Worm (Caenorhabditis elegans) whole organism, L4 larva: ENCODE data around the gene F59B10.5.
A peak's percentile ranks its signal among the peaks of the same experiment; 100 is the strongest.

Experiments
- F37D6.2 ChIP-seq: sonication (generic microtip); optimal IDR thresholded peaks from 2 replicates; lab custom pipeline; 2016; ENCODE audit warnings: mild to moderate bottlenecking, missing genetic modification characterization, missing compliant biosample characterization
- R02D3.7 ChIP-seq: fragments of 150-350 bp; sonication (generic microtip); optimal IDR thresholded peaks from 3 replicates; lab custom pipeline; 2014; ENCODE audit warnings: missing biosample characterization, missing genetic modification characterization
- T20F7.1 ChIP-seq: fragments of 200-800 bp; sonication (Bioruptor generic); optimal IDR thresholded peaks from 2 replicates; lab custom pipeline; 2018; ENCODE audit warnings: mild to moderate bottlenecking, missing genetic modification characterization, missing compliant biosample characterization
- T26A8.4 ChIP-seq: fragments of 200-800 bp; sonication (Bioruptor generic); IDR thresholded peaks from 2 replicates; pipeline ENCODE4 v1.3.6; 2022; ENCODE audit warnings: missing genetic modification characterization, missing compliant biosample characterization
- Y48G9A.11 ChIP-seq: fragments of 200-800 bp; sonication (Bioruptor generic); IDR thresholded peaks from 2 replicates; pipeline ENCODE4 v1.3.6; 2022; ENCODE audit warnings: missing genetic modification reagents, missing genetic modification characterization, missing compliant biosample characterization
- Y75B8A.6 ChIP-seq: fragments of 200-800 bp; sonication (Bioruptor generic); IDR thresholded peaks from 2 replicates; pipeline ENCODE4 v1.3.6; 2022; ENCODE audit warnings: missing genetic modification reagents, missing genetic modification characterization, missing compliant biosample characterization
- ZK546.5 ChIP-seq, 2 experiments: sonication (generic microtip); optimal IDR thresholded peaks; 2 replicates each; lab custom pipeline; 2017; ENCODE audit warnings: missing biosample characterization in 2 of 2, missing genetic modification characterization in 2 of 2
- aha-1 ChIP-seq: fragments of 150-350 bp; peaks from one replicate; lab custom pipeline; 2014; ENCODE audit warnings: missing biosample characterization, missing genetic modification characterization
- aly-2 ChIP-seq: sonication (generic microtip); optimal IDR thresholded peaks from 2 replicates; lab custom pipeline; 2018; ENCODE audit warnings: missing biosample characterization, missing genetic modification characterization
- attf-4 ChIP-seq: sonication (generic microtip); optimal IDR thresholded peaks from 3 replicates; lab custom pipeline; 2017; ENCODE audit warnings: missing biosample characterization, missing genetic modification characterization
- ceh-28 ChIP-seq: fragments of 150-350 bp; optimal IDR thresholded peaks from 2 replicates; lab custom pipeline; 2014; ENCODE audit warnings: missing biosample characterization, missing genetic modification reagents, missing genetic modification characterization
- ceh-32 ChIP-seq: sonication (generic microtip); optimal IDR thresholded peaks from 2 replicates; lab custom pipeline; 2016; ENCODE audit warnings: mild to moderate bottlenecking, missing genetic modification characterization, missing compliant biosample characterization; ENCODE audit not compliant: poor library complexity
- ces-1 ChIP-seq: fragments of 150-350 bp; sonication (generic microtip); optimal IDR thresholded peaks from 4 replicates; lab custom pipeline; 2014; ENCODE audit warnings: missing biosample characterization, missing genetic modification reagents, missing genetic modification characterization
- daf-12 ChIP-seq: fragments of 150-350 bp; optimal IDR thresholded peaks from 2 replicates; lab custom pipeline; 2014; ENCODE audit warnings: missing biosample characterization, missing genetic modification reagents, missing genetic modification characterization
- daf-16 ChIP-seq, 3 experiments: sonication (generic microtip); optimal IDR thresholded peaks; 2 replicates each; lab custom pipeline; 2016 to 2017; ENCODE audit warnings: missing genetic modification characterization in 3 of 3, missing genetic modification reagents in 3 of 3, mild to moderate bottlenecking in 2 of 3, missing compliant biosample characterization in 2 of 3, missing biosample characterization in 1 of 3, moderate library complexity in 1 of 3
- daf-19 ChIP-seq: fragments of 200-800 bp; sonication (Bioruptor generic); conservative IDR thresholded peaks from 2 replicates; pipeline ENCODE4 v1.3.6; 2022; ENCODE audit warnings: missing genetic modification characterization, missing compliant biosample characterization
- dmd-8 ChIP-seq: fragments of 200-800 bp; sonication (Bioruptor generic); IDR thresholded peaks from 2 replicates; pipeline ENCODE4 v1.3.6; 2022; ENCODE audit warnings: missing genetic modification characterization, missing compliant biosample characterization
- dpl-1 ChIP-seq: fragments of 150-350 bp; optimal IDR thresholded peaks from 2 replicates; lab custom pipeline; 2014; ENCODE audit warnings: missing biosample characterization, missing genetic modification reagents, missing genetic modification characterization
- dve-1 ChIP-seq: sonication (generic microtip); optimal IDR thresholded peaks from 2 replicates; lab custom pipeline; 2017; ENCODE audit warnings: antibody characterized with exemption, mild to moderate bottlenecking, missing genetic modification characterization, missing compliant biosample characterization; ENCODE audit not compliant: insufficient read depth
- egl-43 ChIP-seq: fragments of 200-800 bp; sonication (Bioruptor generic); IDR thresholded peaks from 2 replicates; pipeline ENCODE4 v1.3.6; 2022; ENCODE audit warnings: missing genetic modification reagents, missing genetic modification characterization, missing compliant biosample characterization
- gei-8 ChIP-seq: fragments of 200-800 bp; sonication (Bioruptor generic); optimal IDR thresholded peaks from 2 replicates; lab custom pipeline; 2018; ENCODE audit warnings: mild to moderate bottlenecking, missing genetic modification characterization, missing compliant biosample characterization
- hmg-1.1 ChIP-seq: fragments of 200-800 bp; sonication (Bioruptor generic); IDR thresholded peaks from 2 replicates; pipeline ENCODE4 v1.3.6; 2022; ENCODE audit warnings: missing genetic modification reagents, missing genetic modification characterization, missing compliant biosample characterization
- lim-7 ChIP-seq: fragments of 200-800 bp; sonication (Bioruptor generic); IDR thresholded peaks from 2 replicates; pipeline ENCODE4 v1.3.6; 2022; ENCODE audit warnings: missing genetic modification characterization, missing compliant biosample characterization
- lin-13 ChIP-seq: fragments of 150-350 bp; optimal IDR thresholded peaks from 2 replicates; lab custom pipeline; 2014; ENCODE audit warnings: missing biosample characterization, missing genetic modification reagents, missing genetic modification characterization
- lin-15B ChIP-seq: fragments of 150-350 bp; sonication (generic microtip); optimal IDR thresholded peaks from 3 replicates; lab custom pipeline; 2014; ENCODE audit warnings: missing biosample characterization, missing genetic modification characterization
- lin-29 ChIP-seq: fragments of 200-800 bp; sonication (Bioruptor generic); IDR thresholded peaks from 2 replicates; pipeline ENCODE4 v1.3.6; 2022; ENCODE audit warnings: missing genetic modification reagents, missing genetic modification characterization, missing compliant biosample characterization
- lin-38 ChIP-seq: fragments of 200-800 bp; sonication (Bioruptor generic); IDR thresholded peaks from 2 replicates; pipeline ENCODE4 v1.3.6; 2022; ENCODE audit warnings: missing genetic modification reagents, missing genetic modification characterization, missing compliant biosample characterization
- lsy-2 ChIP-seq, 2 experiments: fragments of 150-350 bp in 1 of 2; sonication (generic microtip) in 1 of 2; optimal IDR thresholded peaks; 2 replicates each; lab custom pipeline; 2014 to 2017; ENCODE audit warnings: missing biosample characterization in 2 of 2, missing genetic modification characterization in 2 of 2
- madf-5 ChIP-seq, 2 experiments: fragments of 200-800 bp; sonication (Bioruptor generic); IDR thresholded peaks; 2 replicates each; pipeline ENCODE4 v1.3.6; 2022; ENCODE audit warnings: missing compliant biosample characterization in 2 of 2, missing genetic modification characterization in 2 of 2
- mdt-29 ChIP-seq: fragments of 200-800 bp; sonication (Bioruptor generic); IDR thresholded peaks from 2 replicates; pipeline ENCODE4 v1.3.6; 2022; ENCODE audit warnings: missing genetic modification reagents, missing genetic modification characterization, missing compliant biosample characterization
- mep-1 ChIP-seq: fragments of 150-350 bp; sonication (generic microtip); optimal IDR thresholded peaks from 3 replicates; lab custom pipeline; 2014; ENCODE audit warnings: missing biosample characterization, missing genetic modification characterization
- mxl-3 ChIP-seq: fragments of 200-800 bp; sonication (Bioruptor generic); optimal IDR thresholded peaks from 2 replicates; lab custom pipeline; 2018; ENCODE audit warnings: mild to moderate bottlenecking, missing genetic modification characterization, missing compliant biosample characterization
- nhr-10 ChIP-seq: fragments of 150-350 bp; optimal IDR thresholded peaks from 2 replicates; lab custom pipeline; 2014; ENCODE audit warnings: missing biosample characterization, missing genetic modification characterization
- nhr-11 ChIP-seq: fragments of 150-350 bp; optimal IDR thresholded peaks from 2 replicates; lab custom pipeline; 2014; ENCODE audit warnings: missing biosample characterization, missing genetic modification characterization
- nhr-111 ChIP-seq: fragments of 200-800 bp; sonication (Bioruptor generic); optimal IDR thresholded peaks from 2 replicates; lab custom pipeline; 2018; ENCODE audit warnings: mild to moderate bottlenecking, missing genetic modification characterization, missing compliant biosample characterization
- nhr-48 ChIP-seq: sonication (generic microtip); optimal IDR thresholded peaks from 2 replicates; lab custom pipeline; 2016; ENCODE audit warnings: mild to moderate bottlenecking, missing genetic modification characterization, missing compliant biosample characterization
- nhr-76 ChIP-seq: fragments of 150-350 bp; optimal IDR thresholded peaks from 2 replicates; lab custom pipeline; 2014; ENCODE audit warnings: missing biosample characterization, missing genetic modification characterization
- pqm-1 ChIP-seq: sonication (generic microtip); optimal IDR thresholded peaks from 2 replicates; lab custom pipeline; 2017; ENCODE audit warnings: missing biosample characterization, missing genetic modification characterization
- sdz-12 ChIP-seq: fragments of 200-800 bp; sonication (Bioruptor generic); optimal IDR thresholded peaks from 2 replicates; lab custom pipeline; 2018; ENCODE audit warnings: mild to moderate bottlenecking, missing genetic modification characterization, missing compliant biosample characterization
- snpc-4 ChIP-seq: fragments of 150-350 bp; optimal IDR thresholded peaks from 2 replicates; lab custom pipeline; 2014; ENCODE audit warnings: missing biosample characterization, missing genetic modification characterization
- spr-1 ChIP-seq: sonication (generic microtip); optimal IDR thresholded peaks from 2 replicates; lab custom pipeline; 2016; ENCODE audit warnings: mild to moderate bottlenecking, missing genetic modification characterization, missing compliant biosample characterization
- tag-97 ChIP-seq: fragments of 200-800 bp; sonication (Bioruptor generic); IDR thresholded peaks from 2 replicates; pipeline ENCODE4 v1.3.6; 2022; ENCODE audit warnings: missing genetic modification characterization, missing compliant biosample characterization
- tra-1 ChIP-seq: fragments of 200-800 bp; sonication (Bioruptor generic); IDR thresholded peaks from 2 replicates; pipeline ENCODE4 v1.3.6; 2022; ENCODE audit warnings: missing genetic modification reagents, missing genetic modification characterization, missing compliant biosample characterization
- vab-7 ChIP-seq: fragments of 200-800 bp; sonication (Bioruptor generic); IDR thresholded peaks from 2 replicates; pipeline ENCODE4 v1.3.6; 2022; ENCODE audit warnings: missing genetic modification reagents, missing genetic modification characterization, missing compliant biosample characterization
- zip-2 ChIP-seq: fragments of 150-350 bp; optimal IDR thresholded peaks from 2 replicates; lab custom pipeline; 2014; ENCODE audit warnings: missing biosample characterization, missing genetic modification characterization
- ztf-11 ChIP-seq: fragments of 150-350 bp; optimal IDR thresholded peaks from 2 replicates; lab custom pipeline; 2014; ENCODE audit warnings: missing biosample characterization, missing genetic modification characterization
- ztf-7 ChIP-seq: fragments of 150-350 bp; optimal IDR thresholded peaks from 2 replicates; lab custom pipeline; 2014; ENCODE audit warnings: missing biosample characterization, missing genetic modification characterization

The F59B10.5 gene

DNA sequence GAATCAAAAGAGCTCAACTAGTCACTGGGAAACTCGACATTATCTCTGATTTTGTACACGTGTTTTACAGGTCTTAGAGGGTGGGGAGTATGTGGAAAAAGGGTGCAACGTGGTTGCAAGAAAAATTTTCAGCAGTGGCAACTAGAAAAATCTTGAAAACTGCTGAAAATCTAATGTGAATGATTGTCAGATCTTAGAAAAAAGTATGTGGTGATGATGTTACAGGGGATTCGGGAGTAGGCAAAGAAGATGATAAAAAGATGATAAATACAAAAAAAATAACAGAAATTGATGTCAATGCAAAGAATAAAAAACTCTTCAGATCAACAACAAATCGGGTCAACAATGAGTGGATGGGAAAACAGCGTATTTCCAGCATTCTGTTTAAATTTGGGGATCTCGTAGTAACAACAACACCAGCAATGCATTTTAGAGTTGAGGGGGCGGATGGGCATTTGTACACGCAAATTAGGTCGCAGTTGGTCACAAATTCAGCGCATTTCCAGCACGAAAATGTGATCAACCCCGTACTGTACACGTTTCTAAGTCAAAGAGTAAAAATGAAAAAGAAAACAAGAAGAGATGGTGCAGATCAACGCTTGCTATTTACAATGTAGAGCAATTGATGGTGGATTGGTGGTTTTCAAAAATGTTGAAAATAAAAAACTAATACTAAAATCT, 20.1 kb upstream of the F59B10.5 start (continued):
- peak; percentile 53 for TF ChIP-seq mxl-3 (GFP tag; lab: Kevin White, UChicago)
- TF ChIP-seq T20F7.1 (GFP tag; lab: Kevin White, UChicago) = peak; percentile 35
- TF ChIP-seq lin-13 = peak; percentile 40
- 0 out of 2 replicates have a peak, but pooled peaks have one; percentile 50 for TF ChIP-seq tra-1 (GFP tag; lab: Robert Waterston, UW)
- no peak for TF ChIP-seq daf-12
- TF ChIP-seq nhr-76 (tag; lab: Kevin White, UChicago) = no peak
- TF ChIP-seq nhr-111 (GFP tag; lab: Kevin White, UChicago) = no peak
- no peak for TF ChIP-seq ZK546.5 (tag; optimal IDR thresholded peaks at IDR 0.05; lab: Kevin White, UChicago)
- peak; percentile 6; the same call in 1 of the 2 replicates for TF ChIP-seq T26A8.4 (GFP tag; lab: Robert Waterston, UW)
- TF ChIP-seq dpl-1 (GFP tag; lab: Kevin White, UChicago) = no peak
- no peak for TF ChIP-seq spr-1 (tag; lab: Kevin White, UChicago)
- no peak for TF ChIP-seq F37D6.2
- no peak for TF ChIP-seq ztf-11
- TF ChIP-seq snpc-4 (tag; lab: Kevin White, UChicago) = no peak
- no peak for TF ChIP-seq ceh-32 (tag; lab: Kevin White, UChicago)
- no peak for TF ChIP-seq pqm-1 (tag; lab: Kevin White, UChicago)
- no peak for TF ChIP-seq dmd-8 (GFP tag; lab: Robert Waterston, UW)
- no peak for TF ChIP-seq gei-8 (GFP tag; lab: Kevin White, UChicago)
- no peak for TF ChIP-seq zip-2 (tag; lab: Kevin White, UChicago)
- TF ChIP-seq lin-29 = peak; percentile 37; the same call in 1 of the 2 replicates
- no peak for TF ChIP-seq lin-38 (GFP tag; lab: Robert Waterston, UW)
- TF ChIP-seq nhr-10 (tag; lab: Kevin White, UChicago) = no peak
- TF ChIP-seq lin-15B (tag; lab: Kevin White, UChicago) = peak; percentile 2
- no peak for TF ChIP-seq attf-4
- peak; percentile 52 for TF ChIP-seq lim-7 (GFP tag; lab: Robert Waterston, UW)
- TF ChIP-seq hmg-1.1 (GFP tag; lab: Robert Waterston, UW) = no peak; the same call in 1 of the 2 replicates
- TF ChIP-seq Y75B8A.6 = no peak
- TF ChIP-seq daf-16 (GFP tag; optimal IDR thresholded peaks at IDR 0.05; lab: Kevin White, UChicago) = peak in 1 of 2 experiments; percentile 42
- no peak for TF ChIP-seq daf-16 (tag; optimal IDR thresholded peaks at IDR 0.05; lab: Kevin White, UChicago)
- no peak; the same call in 1 of the 2 replicates for TF ChIP-seq Y48G9A.11 (GFP tag; lab: Robert Waterston, UW)
- TF ChIP-seq ces-1 = no peak
- no peak for TF ChIP-seq aly-2
- TF ChIP-seq ztf-7 (tag; lab: Kevin White, UChicago) = no peak
- no peak; the same call in 1 of the 2 replicates for TF ChIP-seq egl-43
- TF ChIP-seq daf-19 = no peak

DNA sequence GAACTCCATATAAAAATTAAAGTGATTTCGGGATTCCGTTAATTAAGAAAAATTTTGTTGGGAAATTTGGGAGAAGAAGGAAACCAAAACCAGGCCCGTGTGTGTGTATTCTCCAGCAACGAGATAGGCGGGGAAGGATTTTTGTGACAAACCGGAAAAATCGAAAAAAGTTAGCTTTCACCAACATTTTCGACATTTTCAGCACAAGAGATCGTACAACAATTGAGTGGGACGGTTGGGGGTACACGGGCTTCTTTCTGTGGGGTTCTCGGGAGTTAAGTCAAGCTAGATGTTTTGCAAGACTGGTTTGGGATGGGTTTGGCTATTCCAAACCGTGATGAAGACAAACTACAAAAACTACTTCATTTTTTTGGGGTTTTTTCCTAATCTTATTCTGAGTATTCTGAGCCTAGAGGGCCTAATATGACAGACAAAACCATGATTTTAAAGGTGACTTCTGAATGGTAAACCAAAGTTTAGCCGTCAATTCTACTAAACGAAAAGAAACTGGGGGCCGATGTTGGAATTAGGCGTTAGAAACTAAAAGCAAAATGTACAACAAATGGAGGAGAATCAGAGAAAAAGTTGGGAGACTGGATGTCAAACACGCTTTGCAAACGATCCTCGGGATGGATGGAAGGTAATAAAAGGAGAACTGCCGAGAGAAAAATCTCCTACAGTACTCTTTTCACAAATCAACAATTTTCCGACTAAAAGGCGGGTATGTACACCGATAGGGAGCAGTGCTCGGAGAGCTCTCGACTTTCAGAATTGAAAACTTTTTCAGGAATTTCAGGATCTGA, 19.4 kb upstream of the F59B10.5 start:
- TF ChIP-seq sdz-12 (peak; percentile 38), daf-12 (no peak), ceh-28 (tag; lab: Kevin White, UChicago) (no peak), T26A8.4 (GFP tag; lab: Robert Waterston, UW) (peak; percentile 51), mep-1 (tag; lab: Kevin White, UChicago) (peak; percentile 53), lin-38 (GFP tag; lab: Robert Waterston, UW) (peak; percentile 42), dmd-8 (GFP tag; lab: Robert Waterston, UW) (0 out of 2 replicates have a peak, but pooled peaks have one; percentile 61), nhr-11 (tag; lab: Kevin White, UChicago) (no peak), egl-43 (peak; percentile 87), aha-1 (tag; lab: Kevin White, UChicago) (peak; percentile 88), daf-16 (GFP tag; optimal IDR thresholded peaks at IDR 0.05; lab: Kevin White, UChicago) (no peak), daf-16 (tag; optimal IDR thresholded peaks at IDR 0.05; lab: Kevin White, UChicago) (peak; percentile 17), R02D3.7 (no peak), Y48G9A.11 (GFP tag; lab: Robert Waterston, UW) (peak; percentile 22; the same call in 1 of the 2 replicates), lsy-2 (tag; optimal IDR thresholded peaks at IDR 0.05; lab: Kevin White, UChicago) (peak in 1 of 2 experiments; percentile 29), vab-7 (GFP tag; lab: Robert Waterston, UW) (0 out of 2 replicates have a peak, but pooled peaks have one; percentile 9), madf-5 (GFP tag; IDR thresholded peaks at IDR 0.05; lab: Robert Waterston, UW) (peak; percentile 3 to 47; a peak in 2 of 4 replicates), F37D6.2 (no peak), nhr-48 (tag; lab: Kevin White, UChicago) (peak; percentile 7), dve-1 (tag; lab: Kevin White, UChicago) (peak; percentile 2), mdt-29 (peak; percentile 21; the same call in 1 of the 2 replicates), tag-97 (GFP tag; lab: Robert Waterston, UW) (peak; percentile 11; the same call in 1 of the 2 replicates)
